Worm (Caenorhabditis elegans) whole organism, young adult: ENCODE results near the gene srz-60.

Experiments
- let-526 ChIP-seq: fragments of 200-800 bp; sonication (Bioruptor generic); IDR thresholded peaks from 2 replicates; pipeline ENCODE4 v1.3.6; 2022; ENCODE audit warnings: missing genetic modification reagents, missing genetic modification characterization, missing compliant biosample characterization
- madf-8 ChIP-seq: fragments of 200-800 bp; sonication (Bioruptor generic); conservative IDR thresholded peaks from 2 replicates; pipeline ENCODE4 v1.3.6; 2022; ENCODE audit warnings: missing genetic modification reagents, missing genetic modification characterization, missing compliant biosample characterization
- nfya-2 ChIP-seq: fragments of 200-800 bp; sonication (Bioruptor generic); IDR thresholded peaks from 2 replicates; pipeline ENCODE4 v1.3.6; 2022; ENCODE audit warnings: missing genetic modification reagents, missing genetic modification characterization, missing compliant biosample characterization
- nhr-90 ChIP-seq: sonication (generic microtip); optimal IDR thresholded peaks from 2 replicates; lab custom pipeline; 2016; ENCODE audit warnings: missing genotype, mild to moderate bottlenecking, missing genetic modification characterization, missing compliant biosample characterization
- tbx-9 ChIP-seq: sonication (generic microtip); optimal IDR thresholded peaks from 2 replicates; lab custom pipeline; 2016; ENCODE audit warnings: borderline replicate concordance, missing genetic modification characterization, inconsistent platforms, missing compliant biosample characterization

DNA sequence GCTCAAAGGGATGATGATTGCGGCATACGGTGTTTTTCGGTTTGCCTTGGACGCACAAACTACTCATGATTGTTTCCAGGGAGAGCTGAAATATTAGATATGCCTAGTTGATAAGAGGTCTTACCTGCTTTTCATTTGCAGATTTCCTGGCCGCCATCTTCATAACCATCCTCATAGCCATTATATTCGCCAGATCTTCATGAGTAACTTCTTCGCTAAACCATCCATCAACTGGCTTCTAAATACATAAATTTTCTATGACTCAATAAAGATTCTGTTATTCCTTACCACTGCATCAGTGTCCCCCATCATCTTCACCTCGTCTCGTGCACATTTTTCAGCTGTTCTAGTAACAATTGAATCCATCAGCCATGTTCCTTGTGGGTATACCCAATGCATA, 13.8 kb downstream of the srz-60 start:
- TF ChIP-seq let-526 (GFP tag; lab: Robert Waterston, UW) (no peak), nhr-90 (no peak), madf-8 (no peak), tbx-9 (tag; lab: Kevin White, UChicago) (no peak), nfya-2 (GFP tag; lab: Robert Waterston, UW) (no peak)
